Worm (Caenorhabditis elegans) whole organism, L1 larva: ENCODE measurements around the gene F33C8.2.

Experiments
- C04F5.9 ChIP-seq: sonication (generic microtip); optimal IDR thresholded peaks from 2 replicates; lab custom pipeline; 2016; ENCODE audit warnings: missing genetic modification characterization, missing compliant biosample characterization
- C16A3.4 ChIP-seq: fragments of 150-350 bp; optimal IDR thresholded peaks from 2 replicates; lab custom pipeline; 2014; ENCODE audit warnings: missing biosample characterization, missing genetic modification characterization
- F16B12.6 ChIP-seq: fragments of 150-350 bp; optimal IDR thresholded peaks from 2 replicates; lab custom pipeline; 2014; ENCODE audit warnings: missing biosample characterization, missing genetic modification characterization
- Y116A8C.19 ChIP-seq: sonication (generic microtip); optimal IDR thresholded peaks from 2 replicates; lab custom pipeline; 2016; ENCODE audit warnings: missing compliant biosample characterization, missing genetic modification characterization, borderline replicate concordance
- aha-1 ChIP-seq: fragments of 150-350 bp; optimal IDR thresholded peaks from 2 replicates; lab custom pipeline; 2014; ENCODE audit warnings: missing biosample characterization, missing genetic modification characterization
- alr-1 ChIP-seq: fragments of 200-800 bp; sonication (Bioruptor generic); optimal IDR thresholded peaks from 2 replicates; lab custom pipeline; 2018; ENCODE audit warnings: borderline replicate concordance, mild to moderate bottlenecking, missing genetic modification characterization, missing compliant biosample characterization
- aly-2 ChIP-seq: fragments of 150-350 bp; optimal IDR thresholded peaks from 2 replicates; lab custom pipeline; 2014; ENCODE audit warnings: missing biosample characterization, missing genetic modification characterization
- blmp-1 ChIP-seq: fragments of 150-350 bp; optimal IDR thresholded peaks from 2 replicates; lab custom pipeline; 2014; ENCODE audit warnings: missing biosample characterization, missing genetic modification characterization
- ceh-8 ChIP-seq: fragments of 200-800 bp; sonication (Bioruptor generic); optimal IDR thresholded peaks from 2 replicates; lab custom pipeline; 2018; ENCODE audit warnings: mild to moderate bottlenecking, missing genetic modification characterization, moderate library complexity, missing compliant biosample characterization
- ceh-82 ChIP-seq, 3 experiments: fragments of 150-350 bp in 1 of 3; sonication (generic microtip) in 2 of 3; optimal IDR thresholded peaks; 2 replicates each; lab custom pipeline; 2014 to 2017; ENCODE audit warnings: missing biosample characterization in 3 of 3, missing genetic modification characterization in 3 of 3
- ceh-88 ChIP-seq: fragments of 200-800 bp; sonication (Bioruptor generic); IDR thresholded peaks from 2 replicates; pipeline ENCODE4 v1.3.6; 2022; ENCODE audit warnings: missing genetic modification characterization, missing compliant biosample characterization
- ces-1 ChIP-seq: fragments of 150-350 bp; optimal IDR thresholded peaks from 2 replicates; lab custom pipeline; 2014; ENCODE audit warnings: missing biosample characterization, missing genetic modification reagents, missing genetic modification characterization
- dsc-1 ChIP-seq: sonication (generic microtip); optimal IDR thresholded peaks from 2 replicates; lab custom pipeline; 2016; ENCODE audit warnings: mild to moderate bottlenecking, missing genetic modification characterization, missing compliant biosample characterization
- efl-1 ChIP-seq, 4 experiments: fragments of 150-350 bp; optimal IDR thresholded peaks in 3 of 4; peaks in 1 of 4; 1 replicate in 1 of 4; 2 replicates in 3 of 4; lab custom pipeline; 2014; ENCODE audit warnings: missing biosample characterization in 2 of 4, missing genetic modification characterization in 2 of 4, missing genetic modification reagents in 2 of 4
- efl-3 ChIP-seq: fragments of 200-800 bp; sonication (Bioruptor generic); optimal IDR thresholded peaks from 2 replicates; lab custom pipeline; 2018; ENCODE audit warnings: mild to moderate bottlenecking, missing genetic modification characterization, missing compliant biosample characterization
- egl-13 ChIP-seq: sonication (generic microtip); optimal IDR thresholded peaks from 2 replicates; lab custom pipeline; 2016; ENCODE audit warnings: missing genotype, missing genetic modification reagents, missing genetic modification characterization, missing compliant biosample characterization
- egl-27 ChIP-seq, 2 experiments: fragments of 150-350 bp in 1 of 2; sonication (generic microtip); optimal IDR thresholded peaks; 3 replicates each; lab custom pipeline; 2017 to 2018; ENCODE audit warnings: missing biosample characterization in 2 of 2, missing genetic modification characterization in 2 of 2, missing genetic modification reagents in 2 of 2
- elt-2 ChIP-seq: sonication (generic microtip); optimal IDR thresholded peaks from 2 replicates; lab custom pipeline; 2016; ENCODE audit warnings: missing genetic modification characterization, mild to moderate bottlenecking, inconsistent platforms, missing compliant biosample characterization, missing genetic modification reagents
- ets-5 ChIP-seq: fragments of 200-800 bp; sonication (Bioruptor generic); IDR thresholded peaks from 2 replicates; pipeline ENCODE4 v1.3.6; 2022; ENCODE audit warnings: missing genetic modification characterization, missing compliant biosample characterization
- fkh-4 ChIP-seq: sonication (generic microtip); optimal IDR thresholded peaks from 2 replicates; lab custom pipeline; 2016; ENCODE audit warnings: missing compliant biosample characterization, missing genetic modification characterization, borderline replicate concordance
- fkh-8 ChIP-seq: sonication (generic microtip); optimal IDR thresholded peaks from 2 replicates; lab custom pipeline; 2016; ENCODE audit warnings: mild to moderate bottlenecking, missing genetic modification characterization, missing compliant biosample characterization
- fos-1 ChIP-seq: fragments of 150-350 bp; optimal IDR thresholded peaks from 2 replicates; lab custom pipeline; 2014; ENCODE audit warnings: missing biosample characterization, missing genetic modification characterization
- grh-1 ChIP-seq: fragments of 200-800 bp; sonication (Bioruptor generic); IDR thresholded peaks from 2 replicates; pipeline ENCODE4 v1.3.6; 2022; ENCODE audit warnings: missing genetic modification reagents, missing genetic modification characterization, missing compliant biosample characterization
- hlh-17 ChIP-seq: fragments of 200-800 bp; sonication (Bioruptor generic); optimal IDR thresholded peaks from 2 replicates; lab custom pipeline; 2018; ENCODE audit warnings: missing genetic modification characterization, mild to moderate bottlenecking, missing compliant biosample characterization, moderate library complexity, borderline replicate concordance
- hlh-4 ChIP-seq: sonication (generic microtip); optimal IDR thresholded peaks from 2 replicates; lab custom pipeline; 2016; ENCODE audit warnings: mild to moderate bottlenecking, missing genetic modification characterization, missing compliant biosample characterization
- hpl-2 ChIP-seq: fragments of 150-350 bp; optimal IDR thresholded peaks from 2 replicates; lab custom pipeline; 2014; ENCODE audit warnings: missing biosample characterization, missing genetic modification reagents, missing genetic modification characterization
- isw-1 ChIP-seq: fragments of 200-800 bp; sonication (Bioruptor generic); IDR thresholded peaks from 2 replicates; pipeline ENCODE4 v1.3.6; 2022; ENCODE audit warnings: missing genetic modification characterization, missing compliant biosample characterization
- jun-1 ChIP-seq: fragments of 150-350 bp; optimal IDR thresholded peaks from 2 replicates; lab custom pipeline; 2014; ENCODE audit warnings: missing biosample characterization, missing genetic modification reagents, missing genetic modification characterization
- lin-13 ChIP-seq: fragments of 150-350 bp; optimal IDR thresholded peaks from 2 replicates; lab custom pipeline; 2014; ENCODE audit warnings: missing biosample characterization, missing genetic modification reagents, missing genetic modification characterization
- lin-35 ChIP-seq, 2 experiments: fragments of 150-350 bp; optimal IDR thresholded peaks; 2 replicates each; lab custom pipeline; 2014; ENCODE audit warnings: missing biosample characterization in 2 of 2, missing genetic modification characterization in 2 of 2, missing genetic modification reagents in 2 of 2
- lin-39 ChIP-seq: fragments of 150-350 bp; optimal IDR thresholded peaks from 2 replicates; lab custom pipeline; 2014; ENCODE audit warnings: missing biosample characterization, missing genetic modification reagents, missing genetic modification characterization
- lir-3 ChIP-seq: sonication (generic microtip); optimal IDR thresholded peaks from 2 replicates; lab custom pipeline; 2016; ENCODE audit warnings: mild to moderate bottlenecking, missing genetic modification characterization, moderate library complexity, missing compliant biosample characterization; ENCODE audit not compliant: poor library complexity
- lsy-2 ChIP-seq, 2 experiments: fragments of 150-350 bp; optimal IDR thresholded peaks; 2 replicates each; lab custom pipeline; 2014; ENCODE audit warnings: missing biosample characterization in 2 of 2, missing genetic modification characterization in 2 of 2
- nhr-12 ChIP-seq: sonication (generic microtip); optimal IDR thresholded peaks from 2 replicates; lab custom pipeline; 2017; ENCODE audit warnings: missing biosample characterization, missing genetic modification characterization
- nhr-20 ChIP-seq: sonication (generic microtip); optimal IDR thresholded peaks from 2 replicates; lab custom pipeline; 2016; ENCODE audit warnings: mild to moderate bottlenecking, missing genetic modification characterization, missing compliant biosample characterization
- nhr-47 ChIP-seq: sonication (generic microtip); optimal IDR thresholded peaks from 2 replicates; lab custom pipeline; 2016; ENCODE audit warnings: mild to moderate bottlenecking, missing genetic modification characterization, moderate library complexity, missing compliant biosample characterization
- nhr-71 ChIP-seq: sonication (generic microtip); optimal IDR thresholded peaks from 2 replicates; lab custom pipeline; 2016; ENCODE audit warnings: mild to moderate bottlenecking, missing genetic modification characterization, moderate library complexity, missing compliant biosample characterization
- nhr-77 ChIP-seq: fragments of 150-350 bp; optimal IDR thresholded peaks from 2 replicates; lab custom pipeline; 2014; ENCODE audit warnings: missing biosample characterization, missing genetic modification characterization
- nhr-84 ChIP-seq: sonication (generic microtip); optimal IDR thresholded peaks from 2 replicates; lab custom pipeline; 2017; ENCODE audit warnings: missing biosample characterization, missing genetic modification characterization
- nhr-85 ChIP-seq: sonication (generic microtip); peaks from one replicate; lab custom pipeline; 2016; ENCODE audit warnings: missing genetic modification characterization, inconsistent platforms, missing compliant biosample characterization
- nhr-90 ChIP-seq: sonication (generic microtip); optimal IDR thresholded peaks from 2 replicates; lab custom pipeline; 2016; ENCODE audit warnings: mild to moderate bottlenecking, missing genetic modification characterization, missing compliant biosample characterization; ENCODE audit not compliant: poor library complexity
- pqm-1 ChIP-seq: sonication (generic microtip); optimal IDR thresholded peaks from 3 replicates; lab custom pipeline; 2017; ENCODE audit warnings: missing biosample characterization, missing genetic modification characterization
- rnt-1 ChIP-seq: sonication (generic microtip); optimal IDR thresholded peaks from 2 replicates; lab custom pipeline; 2016; ENCODE audit warnings: mild to moderate bottlenecking, missing genetic modification characterization, moderate library complexity, missing compliant biosample characterization
- snpc-4 ChIP-seq: fragments of 150-350 bp; optimal IDR thresholded peaks from 2 replicates; lab custom pipeline; 2014; ENCODE audit warnings: missing biosample characterization, missing genetic modification characterization
- sox-4 ChIP-seq: sonication (generic microtip); optimal IDR thresholded peaks from 2 replicates; lab custom pipeline; 2016; ENCODE audit warnings: missing genetic modification characterization, missing compliant biosample characterization
- swsn-7 ChIP-seq: sonication (generic microtip); optimal IDR thresholded peaks from 2 replicates; lab custom pipeline; 2016; ENCODE audit warnings: missing genetic modification characterization, missing compliant biosample characterization
- unc-62 ChIP-seq: fragments of 150-350 bp; optimal IDR thresholded peaks from 2 replicates; lab custom pipeline; 2014; ENCODE audit warnings: missing biosample characterization, missing genetic modification reagents, missing genetic modification characterization
- unc-86 ChIP-seq: sonication (generic microtip); optimal IDR thresholded peaks from 2 replicates; lab custom pipeline; 2016; ENCODE audit warnings: missing genetic modification characterization, missing compliant biosample characterization
- vab-15 ChIP-seq: sonication (generic microtip); optimal IDR thresholded peaks from 2 replicates; lab custom pipeline; 2017; ENCODE audit warnings: missing genotype, mild to moderate bottlenecking, missing genetic modification characterization, missing compliant biosample characterization
- xbp-1 ChIP-seq: sonication (generic microtip); optimal IDR thresholded peaks from 2 replicates; lab custom pipeline; 2016; ENCODE audit warnings: missing genetic modification characterization, missing compliant biosample characterization
- ztf-11 ChIP-seq, 2 experiments: sonication (generic microtip); optimal IDR thresholded peaks; 2 replicates each; lab custom pipeline; 2016 to 2017; ENCODE audit warnings: missing genetic modification characterization in 2 of 2, missing biosample characterization in 1 of 2, missing compliant biosample characterization in 1 of 2
- ztf-4 ChIP-seq: fragments of 150-350 bp; optimal IDR thresholded peaks from 2 replicates; lab custom pipeline; 2014; ENCODE audit warnings: missing biosample characterization, missing genetic modification characterization

Gene F33C8.2

ce11 chrX:14746948-14747347 is 25.8 kb downstream of the F33C8.2 start, which contains the start of gene C05G5.2 (continued):
- TF ChIP-seq ztf-11 (tag; optimal IDR thresholded peaks at IDR 0.05; lab: Kevin White, UChicago): peak in 1 of 2 experiments; percentile 4
- TF ChIP-seq pqm-1 (tag; lab: Kevin White, UChicago): no peak
- TF ChIP-seq lsy-2 (tag; optimal IDR thresholded peaks at IDR 0.05; lab: Kevin White, UChicago): peak; percentile 87 to 90
- peak; percentile 95 for TF ChIP-seq C16A3.4
- no peak for TF ChIP-seq ets-5 (GFP tag; lab: Robert Waterston, UW)
- no peak for TF ChIP-seq fkh-4 (tag; lab: Kevin White, UChicago)
- peak; percentile 92 for TF ChIP-seq nhr-20
- peak; percentile 59 for TF ChIP-seq hpl-2 (GFP tag; lab: Kevin White, UChicago)
- TF ChIP-seq nhr-84 (tag; lab: Kevin White, UChicago): no peak
- no peak for TF ChIP-seq unc-62 (GFP tag; lab: Kevin White, UChicago)
- peak; percentile 36 for TF ChIP-seq fos-1 (tag; lab: Kevin White, UChicago)
- peak; percentile 92 for TF ChIP-seq fkh-8 (tag; lab: Kevin White, UChicago)
- TF ChIP-seq ces-1 (GFP tag; lab: Kevin White, UChicago): no peak
- TF ChIP-seq rnt-1 (tag; lab: Kevin White, UChicago): peak; percentile 84
- TF ChIP-seq efl-1 (optimal IDR thresholded peaks at IDR 0.05; lab: Kevin White, UChicago): peak; percentile 65 to 78
- TF ChIP-seq efl-1 (GFP tag; optimal IDR thresholded peaks at IDR 0.05 in 1 of 2; lab: Kevin White, UChicago): peak; percentile 56 to 96
- TF ChIP-seq ceh-82 (tag; optimal IDR thresholded peaks at IDR 0.05; lab: Kevin White, UChicago): peak; percentile 77 to 94 (median 78)
- TF ChIP-seq ceh-88 (GFP tag; lab: Robert Waterston, UW): no peak; the same call in 1 of the 2 replicates
- TF ChIP-seq nhr-85: peak; percentile 90
- peak; percentile 88 for TF ChIP-seq nhr-47 (tag; lab: Kevin White, UChicago)
- peak; percentile 85 for TF ChIP-seq blmp-1 (tag; lab: Kevin White, UChicago)
- peak; percentile 63 for TF ChIP-seq isw-1
- TF ChIP-seq sox-4 (tag; lab: Kevin White, UChicago): peak; percentile 5
- TF ChIP-seq hlh-17 (GFP tag; lab: Kevin White, UChicago): no peak
- no peak for TF ChIP-seq efl-3
- peak; percentile 89 for TF ChIP-seq swsn-7 (tag; lab: Kevin White, UChicago)
- no peak for TF ChIP-seq nhr-12
- TF ChIP-seq snpc-4 (tag; lab: Kevin White, UChicago): peak; percentile 88
- TF ChIP-seq lin-39 (tag; lab: Kevin White, UChicago): no peak
- no peak for TF ChIP-seq egl-27 (tag; optimal IDR thresholded peaks at IDR 0.05; lab: Kevin White, UChicago)
- TF ChIP-seq jun-1 (tag; lab: Kevin White, UChicago): peak; percentile 80
- peak; percentile 3 for TF ChIP-seq aha-1 (tag; lab: Kevin White, UChicago)
- TF ChIP-seq unc-86 (tag; lab: Kevin White, UChicago): peak; percentile 77
- peak; percentile 14 for TF ChIP-seq ztf-4 (tag; lab: Kevin White, UChicago)
- no peak for TF ChIP-seq alr-1 (tag; lab: Kevin White, UChicago)
- peak; percentile 83 for TF ChIP-seq lin-13 (GFP tag; lab: Kevin White, UChicago)
- TF ChIP-seq dsc-1 (tag; lab: Kevin White, UChicago): peak; percentile 43
- no peak for TF ChIP-seq hlh-4 (tag; lab: Kevin White, UChicago)
- TF ChIP-seq egl-13: peak; percentile 76
- TF ChIP-seq Y116A8C.19 (tag; lab: Kevin White, UChicago): no peak
- peak; percentile 61 for TF ChIP-seq vab-15 (tag; lab: Kevin White, UChicago)
- TF ChIP-seq grh-1: peak; percentile 54; the same call in 1 of the 2 replicates
- peak; percentile 71 for TF ChIP-seq F16B12.6 (tag; lab: Kevin White, UChicago)
- peak; percentile 33 for TF ChIP-seq C04F5.9 (tag; lab: Kevin White, UChicago)
- peak; percentile 90 for TF ChIP-seq nhr-71 (tag; lab: Kevin White, UChicago)
- TF ChIP-seq nhr-77: peak; percentile 70
- TF ChIP-seq ceh-8 (GFP tag; lab: Kevin White, UChicago): peak; percentile 43
- peak; percentile 71 for TF ChIP-seq lir-3 (tag; lab: Kevin White, UChicago)
- TF ChIP-seq elt-2 (tag; lab: Kevin White, UChicago): peak; percentile 71
- peak; percentile 71 to 87 for TF ChIP-seq lin-35 (GFP tag; optimal IDR thresholded peaks at IDR 0.05; lab: Kevin White, UChicago)
- TF ChIP-seq aly-2 (tag; lab: Kevin White, UChicago): no peak
- TF ChIP-seq xbp-1: peak; percentile 82
- TF ChIP-seq nhr-90 (tag; lab: Kevin White, UChicago): peak; percentile 84
